Worm (Caenorhabditis elegans): Measurements from ENCODE around the gene clhm-1.
A peak's percentile ranks its signal among the peaks of the same experiment; 100 is the strongest.

clhm-1 gene

DNA sequence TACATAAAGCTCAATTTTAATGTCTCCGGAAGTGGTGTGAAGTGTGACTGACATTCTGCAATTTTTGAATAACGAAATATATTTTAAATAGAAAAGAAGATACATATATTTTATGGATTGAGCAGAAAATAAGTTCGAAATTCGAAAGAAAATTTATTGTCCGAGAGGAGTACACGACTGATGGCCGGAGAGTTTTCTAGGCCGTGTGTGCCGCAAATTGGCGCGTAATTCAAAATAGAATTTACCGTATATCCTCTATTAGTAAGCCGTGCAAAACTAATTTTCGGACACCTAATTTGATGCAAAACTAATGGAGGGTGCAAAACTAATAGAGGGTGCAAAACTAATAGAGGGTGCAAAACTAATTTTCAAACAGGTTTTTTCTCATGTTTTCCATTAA lies 42.5 kb upstream of the clhm-1 start, which contains the start of gene cyn-10:
Gene cyn-10, minus strand, starts transcription at position 57 of the 400 bp plus-strand sequence.
- peak; percentile 84 for TF ChIP-seq unc-130 (GFP tag; optimal IDR thresholded peaks at IDR 0.05)
- no peak for TF ChIP-seq snpc-1.1 (tag; optimal IDR thresholded peaks at IDR 0.05; ENCODE audit: insufficient read depth)
- peak; percentile 65; the same call in 1 of the 2 replicates for TF ChIP-seq nfyb-1 (GFP tag; IDR thresholded peaks at IDR 0.05)
- no peak for TF ChIP-seq hlh-26 (GFP tag; conservative IDR thresholded peaks at IDR 0.05)
- TF ChIP-seq egl-18 (GFP tag; IDR thresholded peaks at IDR 0.05): 0 out of 2 replicates have a peak, but pooled peaks have one; percentile 54
- peak; percentile 74 for TF ChIP-seq ceh-100 (GFP tag; IDR thresholded peaks at IDR 0.05)
- peak; percentile 65 for TF ChIP-seq efl-1 (GFP tag; optimal IDR thresholded peaks at IDR 0.05)
- peak; percentile 68 for TF ChIP-seq madf-8 (GFP tag; conservative IDR thresholded peaks at IDR 0.05)
- no peak for TF ChIP-seq aptf-2 (GFP tag; conservative IDR thresholded peaks at IDR 0.05)
- peak; percentile 94 for TF ChIP-seq lin-54 (GFP tag; optimal IDR thresholded peaks at IDR 0.05)
- 0 out of 2 replicates have a peak, but pooled peaks have one; percentile 36 for TF ChIP-seq bed-1 (GFP tag; IDR thresholded peaks at IDR 0.05)
- TF ChIP-seq dpl-1 (GFP tag; optimal IDR thresholded peaks at IDR 0.05): peak; percentile 68
- TF ChIP-seq lir-1 (GFP tag; conservative IDR thresholded peaks at IDR 0.05): peak; percentile 83
- no peak for TF ChIP-seq ztf-6 (GFP tag; IDR thresholded peaks at IDR 0.05)
- peak; percentile 53 for TF ChIP-seq lin-40 (tag; optimal IDR thresholded peaks at IDR 0.05)
- peak; percentile 20 for TF ChIP-seq akir-1 (GFP tag; optimal IDR thresholded peaks at IDR 0.05)
- TF ChIP-seq him-1 (tag; optimal IDR thresholded peaks at IDR 0.05): peak; percentile 73
- peak; percentile 86; the same call in 1 of the 2 replicates for TF ChIP-seq let-526 (GFP tag; IDR thresholded peaks at IDR 0.05)
- no peak for TF ChIP-seq mes-4 (tag; optimal IDR thresholded peaks at IDR 0.05)
- peak; percentile 51; the same call in 1 of the 2 replicates for TF ChIP-seq attf-3 (GFP tag; conservative IDR thresholded peaks at IDR 0.05)
- TF ChIP-seq B0019.2 (GFP tag; conservative IDR thresholded peaks at IDR 0.05): peak; percentile 68; the same call in 1 of the 2 replicates
- TF ChIP-seq lin-35 (GFP tag; optimal IDR thresholded peaks at IDR 0.05): peak in 2 of 3 experiments; percentile 42 to 94
- TF ChIP-seq F52B5.7 (tag; optimal IDR thresholded peaks at IDR 0.05): no peak
- TF ChIP-seq lsy-27 (tag; optimal IDR thresholded peaks at IDR 0.05; ENCODE audit: borderline replicate concordance, insufficient read depth): no peak
- peak; percentile 39 for TF ChIP-seq xnd-1 (tag; optimal IDR thresholded peaks at IDR 0.05)
- peak; percentile 60; the same call in 1 of the 2 replicates for TF ChIP-seq K11D2.4 (GFP tag; IDR thresholded peaks at IDR 0.05)
- no peak for TF ChIP-seq egl-44 (GFP tag; IDR thresholded peaks at IDR 0.05)
- peak; percentile 84 for TF ChIP-seq mcd-1 (GFP tag; IDR thresholded peaks at IDR 0.05)
- peak; percentile 54 for TF ChIP-seq hsf-1 (GFP tag; IDR thresholded peaks at IDR 0.05)
- TF ChIP-seq F22D6.2 (tag; optimal IDR thresholded peaks at IDR 0.05): peak; percentile 71
- TF ChIP-seq bed-2 (GFP tag; IDR thresholded peaks at IDR 0.05): peak; percentile 82; the same call in 1 of the 2 replicates
- peak; percentile 55; the same call in 1 of the 2 replicates for TF ChIP-seq Y67H2A.10 (GFP tag; conservative IDR thresholded peaks at IDR 0.05)
- TF ChIP-seq madf-10 (tag; optimal IDR thresholded peaks at IDR 0.05): peak; percentile 11
- TF ChIP-seq hmg-20 (GFP tag; IDR thresholded peaks at IDR 0.05): peak; percentile 79; the same call in 1 of the 2 replicates
- no peak for TF ChIP-seq sdz-38 (tag; optimal IDR thresholded peaks at IDR 0.05)
- TF ChIP-seq ccch-3 (GFP tag; optimal IDR thresholded peaks at IDR 0.05): peak; percentile 69
- TF ChIP-seq cebp-2 (GFP tag; IDR thresholded peaks at IDR 0.05): 0 out of 2 replicates have a peak, but pooled peaks have one; percentile 21
- TF ChIP-seq rcor-1 (GFP tag; IDR thresholded peaks at IDR 0.05): peak; percentile 72
- no peak for TF ChIP-seq nfya-2 (GFP tag; IDR thresholded peaks at IDR 0.05)
- no peak for TF ChIP-seq hmg-1.2 (GFP tag; IDR thresholded peaks at IDR 0.05)
- peak; percentile 38 for TF ChIP-seq lsl-1 (GFP tag; optimal IDR thresholded peaks at IDR 0.05)
- no peak for TF ChIP-seq madf-3 (GFP tag; IDR thresholded peaks at IDR 0.05)
- TF ChIP-seq pbrm-1 (GFP tag; IDR thresholded peaks at IDR 0.05): peak; percentile 72; the same call in 1 of the 2 replicates
- 0 out of 2 replicates have a peak, but pooled peaks have one; percentile 51 for TF ChIP-seq lag-1 (GFP tag; IDR thresholded peaks at IDR 0.05)
- no peak for TF ChIP-seq snpc-4 (GFP tag; optimal IDR thresholded peaks at IDR 0.05)
- TF ChIP-seq snpc-4 (tag; optimal IDR thresholded peaks at IDR 0.05): peak in 1 of 4 experiments; percentile 4
- peak in 1 of 2 experiments; percentile 57 for TF ChIP-seq let-607 (tag; optimal IDR thresholded peaks at IDR 0.05)
